Fruit fly (Drosophila melanogaster): ENCODE data around the gene IP3K2.

Gene IP3K2

dm6 chrX:13334434-13335146 is 31.2 kb downstream of the IP3K2 start (continued):
- TF ChIP-seq exex (tag; optimal IDR thresholded peaks at IDR 0.05) = peak; percentile 90
- TF ChIP-seq Meics (GFP tag; optimal IDR thresholded peaks at IDR 0.05) = no peak
- TF ChIP-seq zfh1 (GFP tag; IDR thresholded peaks at IDR 0.05) = peak; percentile 40; the same call in 1 of the 3 replicates
- no peak for TF ChIP-seq TFAM (GFP tag; optimal IDR thresholded peaks at IDR 0.05)
- TF ChIP-seq stwl (tag; optimal IDR thresholded peaks at IDR 0.05) = peak; percentile 96
- TF ChIP-seq pho (GFP tag; optimal IDR thresholded peaks at IDR 0.05) = peak; percentile 53
- TF ChIP-seq CG16815 (GFP tag; optimal IDR thresholded peaks at IDR 0.05) = no peak
- TF ChIP-seq Lim3 (GFP tag; IDR thresholded peaks at IDR 0.05) = no peak
- TF ChIP-seq CG7987 (GFP tag; optimal IDR thresholded peaks at IDR 0.05) = no peak
- TF ChIP-seq Dbx (GFP tag; IDR thresholded peaks at IDR 0.05) = 0 out of 3 replicates have a peak, but pooled peaks have one; percentile 45
- TF ChIP-seq hbn (GFP tag; IDR thresholded peaks at IDR 0.05; ENCODE audit: partially characterized antibody) = no peak
- TF ChIP-seq en (GFP tag; optimal IDR thresholded peaks at IDR 0.05) = no peak
- TF ChIP-seq scrt (GFP tag; optimal IDR thresholded peaks at IDR 0.05) = no peak
- TF ChIP-seq corto (GFP tag; optimal IDR thresholded peaks at IDR 0.05) = no peak
- no peak for TF ChIP-seq wek (GFP tag; optimal IDR thresholded peaks at IDR 0.05)
- no peak; the same call in 1 of the 2 replicates for TF ChIP-seq tna (GFP tag; IDR thresholded peaks at IDR 0.05; ENCODE audit: partially characterized antibody)
- peak in 1 of 2 experiments; percentile 15 for TF ChIP-seq chif (GFP tag; optimal IDR thresholded peaks at IDR 0.05)
- TF ChIP-seq gcm (GFP tag; optimal IDR thresholded peaks at IDR 0.05) = no peak
- no peak for TF ChIP-seq ttk (GFP tag; IDR thresholded peaks at IDR 0.05)
- TF ChIP-seq bowl (GFP tag; IDR thresholded peaks at IDR 0.05) = no peak
- no peak for TF ChIP-seq Deaf1 (tag; optimal IDR thresholded peaks at IDR 0.05)
- TF ChIP-seq CG6654 (GFP tag; optimal IDR thresholded peaks at IDR 0.05) = no peak
- TF ChIP-seq ERR (GFP tag; optimal IDR thresholded peaks at IDR 0.05) = no peak
- no peak for TF ChIP-seq HLH4C (GFP tag; IDR thresholded peaks at IDR 0.05; ENCODE audit: partially characterized antibody)
- TF ChIP-seq kni (GFP tag; optimal IDR thresholded peaks at IDR 0.05) = no peak
- TF ChIP-seq Sin3A (optimal IDR thresholded peaks at IDR 0.05) = no peak
- peak; percentile 14 for TF ChIP-seq CG1647 (GFP tag; optimal IDR thresholded peaks at IDR 0.05)
- peak; percentile 38; the same call in 1 of the 2 replicates for TF ChIP-seq HLH3B (GFP tag; IDR thresholded peaks at IDR 0.05)
- TF ChIP-seq Dref (GFP tag; IDR thresholded peaks at IDR 0.05) = no peak
- TF ChIP-seq sens (GFP tag) = peak; percentile 83
- TF ChIP-seq Lpt (GFP tag; optimal IDR thresholded peaks at IDR 0.05) = no peak
- TF ChIP-seq crc (GFP tag; optimal IDR thresholded peaks at IDR 0.05) = no peak
- no peak for TF ChIP-seq bigmax (GFP tag; optimal IDR thresholded peaks at IDR 0.05)
- TF ChIP-seq CG6765 (GFP tag; optimal IDR thresholded peaks at IDR 0.05) = peak; percentile 29
- no peak for TF ChIP-seq Blimp-1 (GFP tag; optimal IDR thresholded peaks at IDR 0.05)
- TF ChIP-seq org-1 (GFP tag; optimal IDR thresholded peaks at IDR 0.05) = no peak
- peak in 1 of 2 experiments; percentile 31 for TF ChIP-seq Hr51 (GFP tag; optimal IDR thresholded peaks at IDR 0.05)
- TF ChIP-seq CG13775 (GFP tag; optimal IDR thresholded peaks at IDR 0.05) = no peak
- no peak for TF ChIP-seq Doc2 (GFP tag; IDR thresholded peaks at IDR 0.05)
- TF ChIP-seq pros (GFP tag; optimal IDR thresholded peaks at IDR 0.05) = no peak
- TF ChIP-seq CG30431 (GFP tag; optimal IDR thresholded peaks at IDR 0.05) = no peak
- no peak for TF ChIP-seq CG6254 (GFP tag; optimal IDR thresholded peaks at IDR 0.05)
- no peak for TF ChIP-seq ranshi (GFP tag; IDR thresholded peaks at IDR 0.05)
- peak; percentile 3 for TF ChIP-seq pb (GFP tag; optimal IDR thresholded peaks at IDR 0.05)
- no peak for TF ChIP-seq Taf1 (GFP tag; IDR thresholded peaks at IDR 0.05)
- TF ChIP-seq CG11723 (GFP tag; optimal IDR thresholded peaks at IDR 0.05) = no peak
- no peak for TF ChIP-seq CG6689 (GFP tag; IDR thresholded peaks at IDR 0.05)
- no peak for TF ChIP-seq danr (GFP tag; IDR thresholded peaks at IDR 0.05)
- no peak for TF ChIP-seq Ssrp (tag; optimal IDR thresholded peaks at IDR 0.05)
- TF ChIP-seq CG7745 (tag; optimal IDR thresholded peaks at IDR 0.05) = no peak

Data from whole organism, embryonic.